Worm (Caenorhabditis elegans): ENCODE data around the gene F13E9.9.

F13E9.9 gene

ce11 chrIV:10879542-10879941, 19.4 kb downstream of the F13E9.9 start, which contains the start of gene sdz-13:
TSS of gene sdz-13 (minus strand) at chrIV:10879642.
- no peak for TF ChIP-seq him-1 (tag; optimal IDR thresholded peaks at IDR 0.05)
- TF ChIP-seq W03F9.2 (tag; optimal IDR thresholded peaks at IDR 0.05) = no peak
- TF ChIP-seq dao-5 (tag; optimal IDR thresholded peaks at IDR 0.05) = no peak

- TF ChIP-seq dao-5 (tag; optimal IDR thresholded peaks at IDR 0.05) (no peak), W03F9.2 (tag; optimal IDR thresholded peaks at IDR 0.05) (no peak), him-1 (tag; optimal IDR thresholded peaks at IDR 0.05) (no peak)
Observed at ce11 chrIV:10876844-10877243, 22.1 kb downstream of the F13E9.9 start, which contains the start of gene fipr-14. TSS of gene fipr-14 (plus strand) at chrIV:10877144.

ce11 chrIV:10874527-10874926, 24.5 kb downstream of the F13E9.9 start, which contains the start of gene F13E9.12:
TSS of gene F13E9.12 (minus strand) at chrIV:10874627.
- TF ChIP-seq him-1 (tag; optimal IDR thresholded peaks at IDR 0.05) (no peak), dao-5 (tag; optimal IDR thresholded peaks at IDR 0.05) (no peak), W03F9.2 (tag; optimal IDR thresholded peaks at IDR 0.05) (no peak)

DNA sequence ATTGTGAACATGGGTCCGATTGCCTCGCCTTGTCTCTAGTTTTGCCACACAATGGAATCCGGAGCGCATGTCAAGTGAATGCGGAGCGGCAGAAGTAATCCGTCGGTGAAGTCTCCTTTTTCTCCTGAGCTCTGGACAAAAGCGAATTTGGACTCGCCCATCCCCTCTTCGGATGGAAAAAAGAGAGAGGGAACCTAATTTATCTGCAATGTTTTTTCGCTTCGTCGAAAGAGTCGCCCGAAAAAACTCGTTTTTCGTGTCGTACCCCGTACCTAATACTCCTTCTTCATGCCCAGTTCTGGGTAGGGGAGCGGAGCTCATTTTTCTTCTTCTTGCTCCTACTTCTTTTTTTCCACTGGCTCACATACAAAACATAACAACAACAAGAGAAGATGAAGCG, 28.8 kb downstream of the F13E9.9 start:
- TF ChIP-seq him-1 (tag; optimal IDR thresholded peaks at IDR 0.05) (peak; percentile 1), W03F9.2 (tag; optimal IDR thresholded peaks at IDR 0.05) (no peak), dao-5 (tag; optimal IDR thresholded peaks at IDR 0.05) (no peak)

DNA sequence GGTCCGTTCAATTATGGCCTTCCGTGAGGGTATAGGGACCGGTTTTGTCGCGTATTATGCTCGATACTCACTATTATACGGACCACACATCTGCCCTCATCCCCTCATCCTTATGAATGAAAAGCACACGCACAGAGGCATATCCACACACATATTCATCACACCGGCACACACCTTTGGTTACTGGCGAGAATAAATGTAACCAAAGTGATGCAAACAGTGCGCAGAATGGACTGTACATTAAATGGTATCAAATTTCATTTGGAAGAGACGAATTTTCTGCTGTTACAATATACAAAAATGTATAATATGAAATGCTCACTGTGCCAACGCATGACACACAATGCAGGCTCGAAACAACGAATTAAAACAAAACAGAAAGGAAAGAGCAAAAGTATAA, 29.3 kb downstream of the F13E9.9 start:
- TF ChIP-seq him-1 (tag; optimal IDR thresholded peaks at IDR 0.05) = no peak
- TF ChIP-seq dao-5 (tag; optimal IDR thresholded peaks at IDR 0.05) = no peak
- TF ChIP-seq W03F9.2 (tag; optimal IDR thresholded peaks at IDR 0.05) = no peak

ce11 chrIV:10868629-10869251, 30.3 kb downstream of the F13E9.9 start, which contains the start of gene F13E9.11:
TSS of gene F13E9.11 (minus strand) at chrIV:10869135.
- TF ChIP-seq W03F9.2 (tag; optimal IDR thresholded peaks at IDR 0.05) (no peak), him-1 (tag; optimal IDR thresholded peaks at IDR 0.05) (no peak), dao-5 (tag; optimal IDR thresholded peaks at IDR 0.05) (no peak)

DNA sequence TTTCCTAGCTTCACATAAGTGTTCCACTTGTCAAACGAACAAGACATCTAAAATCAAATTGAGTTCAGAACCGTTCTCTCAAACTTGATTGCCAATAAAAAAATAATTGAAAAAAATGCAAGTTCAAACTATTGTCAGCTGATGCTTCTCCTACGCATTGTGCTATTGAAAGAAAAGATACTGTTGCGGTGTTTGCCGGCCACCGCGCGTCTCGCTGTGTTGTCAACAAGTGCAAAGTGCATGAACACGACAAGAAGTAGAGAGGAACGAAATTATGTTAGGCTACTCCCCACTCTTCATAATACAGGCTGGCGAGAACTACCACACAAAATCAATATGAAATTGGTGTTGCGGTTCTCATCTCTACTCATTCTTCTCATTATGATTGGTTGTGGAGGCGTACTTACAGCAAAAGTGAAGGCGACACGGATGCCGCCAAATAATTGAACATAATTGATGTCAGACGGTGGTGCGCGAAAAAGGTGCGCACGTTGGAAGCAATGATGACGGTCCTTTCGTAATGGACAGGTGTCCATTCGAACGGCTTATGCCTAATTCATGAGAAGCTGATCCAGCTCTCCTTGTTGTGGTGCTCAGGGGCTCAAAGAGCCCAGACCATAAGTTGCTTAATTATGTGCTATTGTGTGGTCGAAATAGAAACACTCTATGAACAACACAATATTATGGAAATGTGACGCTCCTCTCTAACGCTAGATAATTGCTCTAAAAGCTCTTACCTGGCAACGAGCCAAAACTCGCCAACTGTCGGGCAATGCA, 31.4 kb downstream of the F13E9.9 start:
- no peak for TF ChIP-seq W03F9.2 (tag; optimal IDR thresholded peaks at IDR 0.05)
- no peak for TF ChIP-seq him-1 (tag; optimal IDR thresholded peaks at IDR 0.05)
- no peak for TF ChIP-seq dao-5 (tag; optimal IDR thresholded peaks at IDR 0.05)

DNA sequence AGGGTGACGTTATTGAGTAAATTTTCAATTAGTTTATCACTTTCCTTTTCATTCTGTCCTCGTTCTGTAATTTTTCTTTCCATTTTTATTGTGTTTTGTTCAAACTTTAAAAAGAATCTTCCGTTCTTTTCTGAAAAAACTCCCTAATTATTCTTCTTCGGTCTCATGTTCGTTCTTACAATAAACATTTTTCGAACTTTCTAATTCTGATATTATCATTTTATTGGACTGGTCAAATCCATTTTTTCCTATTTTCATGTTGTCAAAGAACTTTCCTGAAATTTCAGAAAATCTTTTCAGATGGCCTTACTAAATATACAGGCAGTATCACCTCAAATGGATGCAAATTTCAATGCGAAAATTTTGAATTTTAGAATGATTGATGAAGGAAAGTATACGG, 35.0 kb downstream of the F13E9.9 start, which contains the start of gene nish-1:
Gene nish-1, plus strand, starts transcription at position 301 of the 400 bp plus-strand sequence.
- no peak for TF ChIP-seq dao-5 (tag; optimal IDR thresholded peaks at IDR 0.05)
- TF ChIP-seq W03F9.2 (tag; optimal IDR thresholded peaks at IDR 0.05) = no peak
- TF ChIP-seq him-1 (tag; optimal IDR thresholded peaks at IDR 0.05) = no peak

DNA sequence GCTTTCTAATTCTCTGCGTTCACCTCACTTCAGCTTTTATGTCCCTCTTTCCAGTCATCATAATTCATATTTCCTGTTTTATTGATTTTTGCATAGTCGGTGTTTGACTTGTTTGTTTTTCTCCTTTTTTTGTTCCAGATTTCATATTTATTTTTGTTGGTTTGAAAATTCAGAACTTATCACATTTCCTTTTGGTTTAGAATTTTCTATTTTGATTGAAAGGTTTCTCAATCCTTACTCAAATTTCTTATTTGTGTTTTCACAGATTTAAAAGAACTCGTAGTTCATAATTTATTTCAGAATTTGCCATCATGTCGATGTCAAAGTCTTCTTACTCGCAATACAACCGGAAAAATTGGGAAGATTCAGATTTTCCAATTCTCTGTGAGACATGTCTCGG, 37.9 kb downstream of the F13E9.9 start, which contains the start of gene rbm-22:
Gene rbm-22, plus strand, starts transcription at position 301 of the 400 bp plus-strand sequence.
- no peak for TF ChIP-seq him-1 (tag; optimal IDR thresholded peaks at IDR 0.05)
- TF ChIP-seq dao-5 (tag; optimal IDR thresholded peaks at IDR 0.05) = no peak
- TF ChIP-seq W03F9.2 (tag; optimal IDR thresholded peaks at IDR 0.05) = no peak

DNA sequence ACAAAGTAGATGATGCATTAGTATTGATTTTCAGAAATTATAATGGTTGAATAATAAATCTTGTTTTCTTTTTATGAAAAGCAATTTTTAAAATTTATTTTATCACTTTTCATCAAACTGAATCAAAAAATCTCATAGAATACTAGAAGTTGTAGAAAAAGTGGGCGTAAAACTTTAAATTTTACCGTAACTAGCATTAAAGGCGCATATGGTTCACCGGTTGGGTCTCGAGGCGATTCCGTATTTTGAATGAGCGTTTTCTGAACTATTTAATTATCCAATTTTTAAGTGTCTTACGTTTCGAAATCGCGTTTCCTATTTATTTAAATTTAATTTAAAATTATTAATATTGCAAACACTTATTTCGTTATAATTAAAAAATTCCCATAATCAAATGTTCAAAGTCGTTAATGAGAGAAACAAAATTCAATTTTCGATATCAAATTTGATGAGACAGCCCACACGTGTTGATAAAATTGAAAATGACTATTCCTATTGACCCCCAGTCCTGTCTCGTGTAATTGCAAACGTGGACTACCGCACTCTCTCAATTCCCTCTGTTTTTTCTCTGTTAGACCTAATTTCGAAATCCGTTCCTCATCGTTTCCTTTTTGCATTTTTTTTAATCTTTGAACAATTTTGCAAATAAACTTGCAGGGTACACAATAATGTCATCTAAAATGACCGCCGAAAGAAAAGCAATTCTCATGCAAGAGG, 40.5 kb downstream of the F13E9.9 start, which contains the start of the genes T11G6.2 and hars-1:
Gene T11G6.2, minus strand, starts transcription at position 197 of the 717 bp plus-strand sequence.
Gene hars-1, plus strand, starts transcription at position 658 of the 717 bp plus-strand sequence.
- TF ChIP-seq dao-5 (tag; optimal IDR thresholded peaks at IDR 0.05) (no peak), W03F9.2 (tag; optimal IDR thresholded peaks at IDR 0.05) (peak; percentile 31), him-1 (tag; optimal IDR thresholded peaks at IDR 0.05) (no peak)

- no peak for TF ChIP-seq dao-5 (tag; optimal IDR thresholded peaks at IDR 0.05)
- no peak for TF ChIP-seq him-1 (tag; optimal IDR thresholded peaks at IDR 0.05)
- no peak for TF ChIP-seq W03F9.2 (tag; optimal IDR thresholded peaks at IDR 0.05)
Observed at ce11 chrIV:10855946-10856345, 43.0 kb downstream of the F13E9.9 start.

DNA sequence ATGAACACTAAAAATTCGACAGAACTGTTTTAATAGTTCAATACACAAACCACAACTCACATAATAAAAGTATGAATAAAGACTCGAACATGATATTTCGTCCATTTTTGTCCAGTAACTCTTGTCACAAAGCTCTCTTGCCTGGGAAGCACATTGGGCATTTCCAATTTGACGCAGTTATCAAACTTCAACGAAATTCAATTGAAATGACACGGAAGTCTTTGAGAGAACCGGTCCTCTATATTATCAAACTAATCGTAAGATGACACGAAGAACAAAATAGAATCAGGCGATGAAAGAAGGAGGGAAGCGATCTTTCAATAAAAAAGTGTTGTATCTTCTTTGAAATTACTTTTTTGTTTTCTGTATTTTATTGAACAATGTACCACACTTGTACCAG, 43.9 kb downstream of the F13E9.9 start, which contains the start of gene T11G6.3:
Gene T11G6.3, minus strand, starts transcription at position 189 of the 400 bp plus-strand sequence.
- TF ChIP-seq him-1 (tag; optimal IDR thresholded peaks at IDR 0.05) = no peak
- no peak for TF ChIP-seq W03F9.2 (tag; optimal IDR thresholded peaks at IDR 0.05)
- TF ChIP-seq dao-5 (tag; optimal IDR thresholded peaks at IDR 0.05) = no peak

DNA sequence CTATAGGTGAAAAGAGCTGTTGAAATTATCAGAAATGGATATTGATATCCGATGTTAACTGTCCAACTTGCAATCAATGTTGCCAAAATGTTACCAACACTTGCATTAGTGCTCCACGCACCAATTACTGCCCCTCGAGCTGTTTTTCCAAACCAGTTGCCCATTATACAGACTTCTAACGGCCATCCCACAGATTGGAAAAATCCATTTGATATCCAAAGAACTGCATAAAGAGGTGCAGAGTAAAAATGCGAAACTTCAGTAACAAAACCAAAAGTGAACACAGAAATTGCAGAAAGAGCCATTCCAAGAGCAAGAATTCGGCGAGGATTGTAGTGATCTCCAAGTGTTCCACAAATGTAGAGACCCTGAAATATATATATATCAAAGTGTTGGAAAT, 44.9 kb downstream of the F13E9.9 start:
- TF ChIP-seq dao-5 (tag; optimal IDR thresholded peaks at IDR 0.05) (no peak), W03F9.2 (tag; optimal IDR thresholded peaks at IDR 0.05) (no peak), him-1 (tag; optimal IDR thresholded peaks at IDR 0.05) (no peak)

All from whole organism, L4/young adult.